Worm (Caenorhabditis elegans): Measurements from ENCODE around the gene F48G7.4.

DNA sequence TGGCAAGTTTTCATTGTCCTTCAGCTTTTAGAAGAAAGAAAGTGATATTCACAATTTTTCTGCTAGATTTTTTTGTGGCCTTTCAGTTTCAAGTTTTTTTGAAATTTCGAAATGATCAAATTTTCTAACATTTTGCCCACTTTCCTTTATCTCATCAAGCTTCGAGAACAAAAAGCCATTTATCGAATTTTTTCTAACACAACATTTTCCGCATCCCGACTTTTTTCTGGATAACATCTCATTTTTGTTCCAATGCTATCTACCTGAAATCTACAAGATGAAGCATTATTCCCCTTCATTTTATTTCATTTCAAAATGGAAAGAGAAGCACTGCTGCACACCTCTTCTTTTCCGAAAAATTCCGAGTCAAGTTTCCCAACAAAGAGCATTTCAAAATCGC, 26.3 kb upstream of the F48G7.4 start, which contains the start of gene ZK488.5:
- no peak for TF ChIP-seq lin-15B (tag; optimal IDR thresholded peaks at IDR 0.05)
- no peak for TF ChIP-seq Y116A8C.19 (tag; optimal IDR thresholded peaks at IDR 0.05; ENCODE audit: borderline replicate concordance)
- no peak for TF ChIP-seq elt-3 (tag; optimal IDR thresholded peaks at IDR 0.05)
- TF ChIP-seq fkh-10 (GFP tag; optimal IDR thresholded peaks at IDR 0.05) = no peak
- no peak for TF ChIP-seq blmp-1 (tag; optimal IDR thresholded peaks at IDR 0.05)
- TF ChIP-seq zag-1 (tag; optimal IDR thresholded peaks at IDR 0.05) = no peak

Data from whole organism, L1 larva.